Worm (Caenorhabditis elegans): ENCODE results near the gene R08C7.11.

R08C7.11 gene

DNA sequence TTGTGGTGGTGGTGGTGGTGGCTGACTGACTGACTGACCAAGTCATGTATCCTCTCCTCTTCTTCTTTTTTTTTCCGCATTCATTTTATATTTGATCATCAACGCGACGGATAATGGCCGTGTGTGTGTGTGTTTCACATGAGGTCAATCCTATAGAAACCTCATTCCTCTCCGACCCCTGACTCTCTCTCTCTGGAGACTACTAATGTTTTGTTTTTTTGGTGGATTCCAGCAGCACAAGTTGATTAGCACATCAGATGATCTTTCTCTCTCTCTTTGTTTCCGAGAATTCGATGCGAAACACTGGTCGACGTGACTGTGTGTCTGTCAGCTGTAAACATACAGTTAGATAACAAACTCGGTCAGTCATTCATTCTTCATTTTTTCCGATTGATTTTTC, 49.6 kb downstream of the R08C7.11 start, which contains the start of gene Y24D9A.7 (continued):
- TF ChIP-seq eor-1 (tag; optimal IDR thresholded peaks at IDR 0.05) (no peak), sea-2 (GFP tag; optimal IDR thresholded peaks at IDR 0.05) (no peak), nhr-67 (tag; optimal IDR thresholded peaks at IDR 0.05) (no peak), ztf-4 (tag; optimal IDR thresholded peaks at IDR 0.05) (no peak), fkh-2 (tag; optimal IDR thresholded peaks at IDR 0.05) (no peak), R02D3.7 (tag; optimal IDR thresholded peaks at IDR 0.05) (no peak), ceh-9 (tag; optimal IDR thresholded peaks at IDR 0.05) (no peak), nhr-25 (tag; optimal IDR thresholded peaks at IDR 0.05) (no peak), ceh-82 (tag; optimal IDR thresholded peaks at IDR 0.05) (no peak), elt-3 (tag; optimal IDR thresholded peaks at IDR 0.05) (no peak), nhr-76 (tag; optimal IDR thresholded peaks at IDR 0.05) (no peak), nfya-1 (tag; optimal IDR thresholded peaks at IDR 0.05; ENCODE audit: insufficient read depth) (peak; percentile 19), ama-1 (optimal IDR thresholded peaks at IDR 0.05) (no peak)
